Worm (Caenorhabditis elegans): ENCODE results near the gene dod-22.

DNA sequence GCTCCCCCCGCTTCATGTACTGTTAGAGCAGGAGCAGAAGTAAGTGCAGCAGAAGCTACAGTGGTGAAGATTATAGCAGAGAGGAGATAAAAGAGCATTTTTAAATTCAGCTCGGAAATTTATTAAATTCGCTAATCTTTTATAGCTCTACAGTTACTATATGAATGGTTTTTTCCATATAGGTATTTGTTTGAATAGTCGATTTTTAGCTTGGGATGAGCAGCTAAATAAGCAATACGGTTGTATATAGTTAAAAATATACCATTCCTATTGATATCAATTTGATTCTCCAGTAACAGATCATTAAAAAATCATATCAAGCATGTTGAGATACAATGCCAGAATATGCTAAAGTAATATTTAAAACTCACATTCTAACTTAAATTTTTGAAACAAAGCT, 38.5 kb upstream of the dod-22 start, which contains the start of gene srlf-5:
- TF ChIP-seq egl-43 (GFP tag; IDR thresholded peaks at IDR 0.05) (no peak), fkh-10 (GFP tag; optimal IDR thresholded peaks at IDR 0.05) (no peak), ZK546.5 (tag; optimal IDR thresholded peaks at IDR 0.05) (no peak)
